Worm (Caenorhabditis elegans) whole organism, mixed stage, embryonic: ENCODE measurements around the gene tsn-1.

Source experiments
- M03D4.4 ChIP-seq: sonication (generic microtip); optimal IDR thresholded peaks from 2 replicates; lab custom pipeline; 2017; ENCODE audit warnings: mild to moderate bottlenecking, missing genetic modification characterization, missing compliant biosample characterization
- bed-3 ChIP-seq: fragments of 200-800 bp; sonication (Bioruptor generic); optimal IDR thresholded peaks from 3 replicates; lab custom pipeline; 2018; ENCODE audit warnings: mild to moderate bottlenecking, missing genetic modification characterization, moderate library complexity, missing compliant biosample characterization
- blmp-1 ChIP-seq: fragments of 150-350 bp; optimal IDR thresholded peaks from 2 replicates; lab custom pipeline; 2014; ENCODE audit warnings: missing biosample characterization, missing genetic modification characterization
- ceh-39 ChIP-seq: fragments of 150-350 bp; optimal IDR thresholded peaks from 2 replicates; lab custom pipeline; 2014; ENCODE audit warnings: missing biosample characterization, missing genetic modification characterization
- ceh-43 ChIP-seq: fragments of 200-800 bp; sonication (Bioruptor generic); optimal IDR thresholded peaks from 2 replicates; lab custom pipeline; 2018; ENCODE audit warnings: mild to moderate bottlenecking, missing genetic modification characterization, moderate library complexity, missing compliant biosample characterization
- ceh-83 ChIP-seq: fragments of 200-800 bp; sonication (Bioruptor generic); optimal IDR thresholded peaks from 2 replicates; lab custom pipeline; 2018; ENCODE audit warnings: mild to moderate bottlenecking, missing genetic modification characterization, missing compliant biosample characterization
- ces-1 ChIP-seq: fragments of 150-350 bp; optimal IDR thresholded peaks from 2 replicates; lab custom pipeline; 2014; ENCODE audit warnings: missing biosample characterization, missing genetic modification reagents, missing genetic modification characterization
- elt-1 ChIP-seq: sonication (generic microtip); optimal IDR thresholded peaks from 2 replicates; lab custom pipeline; 2017; ENCODE audit warnings: missing genetic modification characterization, mild to moderate bottlenecking, missing compliant biosample characterization, antibody characterized with exemption, moderate library complexity, borderline replicate concordance; ENCODE audit not compliant: insufficient read depth
- elt-3 ChIP-seq: fragments of 150-350 bp; optimal IDR thresholded peaks from 2 replicates; lab custom pipeline; 2014; ENCODE audit warnings: missing biosample characterization, missing genetic modification characterization
- flh-1 ChIP-seq: fragments of 200-800 bp; sonication (Bioruptor generic); optimal IDR thresholded peaks from 2 replicates; lab custom pipeline; 2018; ENCODE audit warnings: mild to moderate bottlenecking, missing genetic modification characterization, moderate library complexity, missing compliant biosample characterization
- ham-2 ChIP-seq: fragments of 200-800 bp; sonication (Bioruptor generic); optimal IDR thresholded peaks from 2 replicates; lab custom pipeline; 2018; ENCODE audit warnings: mild to moderate bottlenecking, missing genetic modification characterization, missing compliant biosample characterization
- hlh-1 ChIP-seq: fragments of 150-350 bp; optimal IDR thresholded peaks from 2 replicates; lab custom pipeline; 2014; ENCODE audit warnings: missing biosample characterization, missing genetic modification reagents, missing genetic modification characterization
- lin-13 ChIP-seq: fragments of 150-350 bp; optimal IDR thresholded peaks from 2 replicates; lab custom pipeline; 2014; ENCODE audit warnings: missing biosample characterization, missing genetic modification characterization
- lin-32 ChIP-seq: fragments of 200-800 bp; sonication (Bioruptor generic); optimal IDR thresholded peaks from 2 replicates; lab custom pipeline; 2018; ENCODE audit warnings: mild to moderate bottlenecking, missing genetic modification characterization, missing compliant biosample characterization
- mab-5 ChIP-seq: fragments of 150-350 bp; optimal IDR thresholded peaks from 2 replicates; lab custom pipeline; 2014; ENCODE audit warnings: missing biosample characterization, missing genetic modification characterization
- mep-1 ChIP-seq: fragments of 150-350 bp; optimal IDR thresholded peaks from 2 replicates; lab custom pipeline; 2017; ENCODE audit warnings: missing biosample characterization, missing genetic modification reagents, missing genetic modification characterization, inconsistent platforms
- mls-2 ChIP-seq: sonication (generic microtip); optimal IDR thresholded peaks from 2 replicates; lab custom pipeline; 2016; ENCODE audit warnings: mild to moderate bottlenecking, missing genetic modification characterization, moderate library complexity, missing compliant biosample characterization
- nhr-12 ChIP-seq: fragments of 150-350 bp; optimal IDR thresholded peaks from 2 replicates; lab custom pipeline; 2014; ENCODE audit warnings: missing biosample characterization, missing genetic modification characterization
- nhr-2 ChIP-seq: fragments of 150-350 bp; optimal IDR thresholded peaks from 2 replicates; lab custom pipeline; 2014; ENCODE audit warnings: missing biosample characterization, missing genetic modification characterization
- nhr-237 ChIP-seq: fragments of 150-350 bp; optimal IDR thresholded peaks from 2 replicates; lab custom pipeline; 2014; ENCODE audit warnings: missing biosample characterization, missing genetic modification characterization
- nhr-28 ChIP-seq: fragments of 150-350 bp; optimal IDR thresholded peaks from 2 replicates; lab custom pipeline; 2014; ENCODE audit warnings: missing biosample characterization, missing genetic modification characterization
- nhr-76 ChIP-seq: sonication (generic microtip); optimal IDR thresholded peaks from 2 replicates; lab custom pipeline; 2017; ENCODE audit warnings: missing biosample characterization, missing genetic modification characterization
- pha-4 ChIP-seq: fragments of 150-350 bp; optimal IDR thresholded peaks from 2 replicates; lab custom pipeline; 2018; ENCODE audit warnings: missing biosample characterization, missing genetic modification reagents, missing genetic modification characterization
- sem-2 ChIP-seq: fragments of 200-800 bp; sonication (Bioruptor generic); optimal IDR thresholded peaks from 2 replicates; lab custom pipeline; 2018; ENCODE audit warnings: mild to moderate bottlenecking, missing genetic modification characterization, missing compliant biosample characterization
- snpc-4 ChIP-seq: fragments of 150-350 bp; optimal IDR thresholded peaks from 2 replicates; lab custom pipeline; 2014; ENCODE audit warnings: missing biosample characterization, missing genetic modification characterization
- sptf-1 ChIP-seq: sonication (generic microtip); optimal IDR thresholded peaks from 2 replicates; lab custom pipeline; 2017; ENCODE audit warnings: mild to moderate bottlenecking, missing genetic modification characterization, moderate library complexity, missing compliant biosample characterization
- tbx-8 ChIP-seq: fragments of 200-800 bp; sonication (Bioruptor generic); optimal IDR thresholded peaks from 2 replicates; lab custom pipeline; 2018; ENCODE audit warnings: mild to moderate bottlenecking, missing genetic modification characterization, moderate library complexity, missing compliant biosample characterization
- unc-120 ChIP-seq: sonication (generic microtip); optimal IDR thresholded peaks from 2 replicates; lab custom pipeline; 2017; ENCODE audit warnings: missing genetic modification characterization, missing compliant biosample characterization; ENCODE audit not compliant: poor library complexity, severe bottlenecking
- unc-39 ChIP-seq: fragments of 150-350 bp; optimal IDR thresholded peaks from 2 replicates; lab custom pipeline; 2014; ENCODE audit warnings: missing biosample characterization, missing genetic modification characterization
- unc-62 ChIP-seq: fragments of 150-350 bp; optimal IDR thresholded peaks from 2 replicates; lab custom pipeline; 2014; ENCODE audit warnings: missing biosample characterization, missing genetic modification reagents, missing genetic modification characterization
- zip-8 ChIP-seq: fragments of 150-350 bp; optimal IDR thresholded peaks from 2 replicates; lab custom pipeline; 2014; ENCODE audit warnings: missing biosample characterization, missing genetic modification characterization
- ztf-11 ChIP-seq: fragments of 150-350 bp; optimal IDR thresholded peaks from 2 replicates; lab custom pipeline; 2014; ENCODE audit warnings: missing biosample characterization, missing genetic modification characterization

Gene tsn-1

ce11 chrII:4747063-4747462 is 40.4 kb downstream of the tsn-1 start:
- no peak for TF ChIP-seq ztf-11
- TF ChIP-seq nhr-12 (tag; lab: Kevin White, UChicago) = no peak
- no peak for TF ChIP-seq elt-1 (tag; lab: Kevin White, UChicago)
- TF ChIP-seq ces-1 (GFP tag; lab: Kevin White, UChicago) = no peak
- no peak for TF ChIP-seq nhr-28 (tag; lab: Kevin White, UChicago)
- no peak for TF ChIP-seq elt-3 (tag; lab: Kevin White, UChicago)
- TF ChIP-seq tbx-8 (GFP tag; lab: Kevin White, UChicago) = no peak
- TF ChIP-seq hlh-1 (tag; lab: Kevin White, UChicago) = no peak
- TF ChIP-seq mab-5 (tag; lab: Kevin White, UChicago) = no peak
- no peak for TF ChIP-seq ham-2 (GFP tag; lab: Kevin White, UChicago)
- no peak for TF ChIP-seq nhr-237
- TF ChIP-seq unc-120 (tag; lab: Kevin White, UChicago) = no peak
- TF ChIP-seq flh-1 (GFP tag; lab: Kevin White, UChicago) = no peak
- no peak for TF ChIP-seq nhr-76 (tag; lab: Kevin White, UChicago)
- TF ChIP-seq blmp-1 = no peak
- TF ChIP-seq unc-62 = no peak
- no peak for TF ChIP-seq unc-39 (tag; lab: Kevin White, UChicago)

ce11 chrII:4747697-4748096 is 41.1 kb downstream of the tsn-1 start:
- TF ChIP-seq bed-3 (GFP tag; lab: Kevin White, UChicago) (no peak), mls-2 (tag; lab: Kevin White, UChicago) (no peak), sem-2 (GFP tag; lab: Kevin White, UChicago) (no peak), elt-1 (tag; lab: Kevin White, UChicago) (no peak), hlh-1 (tag; lab: Kevin White, UChicago) (no peak), unc-39 (tag; lab: Kevin White, UChicago) (no peak), lin-13 (tag; lab: Kevin White, UChicago) (no peak), snpc-4 (tag; lab: Kevin White, UChicago) (no peak), sptf-1 (tag; lab: Kevin White, UChicago) (no peak), ham-2 (GFP tag; lab: Kevin White, UChicago) (no peak), lin-32 (GFP tag; lab: Kevin White, UChicago) (no peak), ceh-83 (GFP tag; lab: Kevin White, UChicago) (no peak), ztf-11 (no peak), mep-1 (tag; lab: Kevin White, UChicago) (no peak), ceh-39 (no peak), zip-8 (tag; lab: Kevin White, UChicago) (no peak), ces-1 (GFP tag; lab: Kevin White, UChicago) (no peak), unc-120 (tag; lab: Kevin White, UChicago) (no peak)

ce11 chrII:4748374-4748773 is 41.8 kb downstream of the tsn-1 start:
- TF ChIP-seq ces-1 (GFP tag; lab: Kevin White, UChicago) (no peak), nhr-76 (tag; lab: Kevin White, UChicago) (no peak), pha-4 (tag; lab: Kevin White, UChicago) (no peak), mep-1 (tag; lab: Kevin White, UChicago) (no peak), hlh-1 (tag; lab: Kevin White, UChicago) (no peak), nhr-2 (tag; lab: Kevin White, UChicago) (no peak), mab-5 (tag; lab: Kevin White, UChicago) (no peak), nhr-28 (tag; lab: Kevin White, UChicago) (no peak), zip-8 (tag; lab: Kevin White, UChicago) (no peak), tbx-8 (GFP tag; lab: Kevin White, UChicago) (no peak)
- TF ChIP-seq, all 35 proteins: peak for 0

ce11 chrII:4749581-4749980 is 43.0 kb downstream of the tsn-1 start, which contains the start of gene F41C3.2:
F41C3.2 (plus strand) TSS chrII:4749968.
- TF ChIP-seq sem-2 (GFP tag; lab: Kevin White, UChicago) = no peak
- no peak for TF ChIP-seq nhr-12 (tag; lab: Kevin White, UChicago)
- no peak for TF ChIP-seq elt-3 (tag; lab: Kevin White, UChicago)
- no peak for TF ChIP-seq ceh-43 (GFP tag; lab: Kevin White, UChicago)
- no peak for TF ChIP-seq pha-4 (tag; lab: Kevin White, UChicago)
- TF ChIP-seq tbx-8 (GFP tag; lab: Kevin White, UChicago) = no peak
- TF ChIP-seq M03D4.4 (tag; lab: Kevin White, UChicago) = no peak
- TF ChIP-seq, all 35 proteins: peak for 0
